Worm (Caenorhabditis elegans) whole organism, late embryonic: ENCODE data around the gene C35B1.5.

Source experiments
- F13H6.1 ChIP-seq: sonication (generic microtip); optimal IDR thresholded peaks from 2 replicates; lab custom pipeline; 2016; ENCODE audit warnings: missing genetic modification characterization, missing compliant biosample characterization
- fkh-10 ChIP-seq: fragments of 150-350 bp; optimal IDR thresholded peaks from 2 replicates; lab custom pipeline; 2014; ENCODE audit warnings: missing biosample characterization, missing genetic modification reagents, missing genetic modification characterization
- gmeb-2 ChIP-seq: sonication (generic microtip); optimal IDR thresholded peaks from 2 replicates; lab custom pipeline; 2016; ENCODE audit warnings: missing genetic modification characterization, inconsistent platforms, missing compliant biosample characterization

DNA sequence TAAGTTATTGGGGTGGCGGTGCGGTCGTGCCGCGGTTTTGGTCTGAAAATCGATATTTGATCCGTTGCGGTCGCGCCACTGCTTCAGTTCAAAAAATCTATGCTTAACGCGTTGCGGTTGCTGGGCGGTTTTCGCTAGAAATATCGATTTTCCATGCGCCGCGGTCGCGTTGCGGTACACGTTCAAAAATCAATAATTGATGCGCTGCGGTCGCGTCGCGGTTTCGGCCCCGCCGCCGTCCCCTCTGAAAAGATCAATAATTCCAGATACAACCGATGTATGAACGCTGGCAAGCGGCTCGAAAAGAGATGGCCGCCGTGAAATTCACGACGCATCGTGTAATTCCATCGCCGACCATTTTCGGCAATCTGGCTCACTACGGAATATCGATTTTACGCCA, 43.0 kb downstream of the C35B1.5 start:
- TF ChIP-seq F13H6.1 (tag; lab: Kevin White, UChicago) (no peak), fkh-10 (GFP tag; lab: Kevin White, UChicago) (no peak), gmeb-2 (no peak)
